Worm (Caenorhabditis elegans) whole organism, L3 larva: Measurements from ENCODE around the gene Y77E11A.7.

Experiments used
- R02D3.7 ChIP-seq: fragments of 150-350 bp; optimal IDR thresholded peaks from 2 replicates; lab custom pipeline; 2014; ENCODE audit warnings: missing biosample characterization, missing genetic modification characterization
- aly-2 ChIP-seq: fragments of 150-350 bp; optimal IDR thresholded peaks from 2 replicates; lab custom pipeline; 2014; ENCODE audit warnings: missing biosample characterization, missing genetic modification characterization
- ama-1 ChIP-seq: fragments of 150-350 bp; optimal IDR thresholded peaks from 2 replicates; lab custom pipeline; 2018
- ceh-28 ChIP-seq: fragments of 150-350 bp; optimal IDR thresholded peaks from 2 replicates; lab custom pipeline; 2014; ENCODE audit warnings: missing biosample characterization, missing genetic modification reagents, missing genetic modification characterization
- ceh-82 ChIP-seq: fragments of 150-350 bp; optimal IDR thresholded peaks from 2 replicates; lab custom pipeline; 2014; ENCODE audit warnings: missing biosample characterization, missing genetic modification characterization
- daf-12 ChIP-seq: fragments of 150-350 bp; optimal IDR thresholded peaks from 2 replicates; lab custom pipeline; 2014; ENCODE audit warnings: missing biosample characterization, missing genetic modification reagents, missing genetic modification characterization
- egl-27 ChIP-seq: sonication (generic microtip); optimal IDR thresholded peaks from 4 replicates; lab custom pipeline; 2017; ENCODE audit warnings: missing biosample characterization, missing genetic modification reagents, missing genetic modification characterization
- egl-5 ChIP-seq: fragments of 150-350 bp; optimal IDR thresholded peaks from 2 replicates; lab custom pipeline; 2017; ENCODE audit warnings: missing biosample characterization, missing genetic modification reagents, missing genetic modification characterization, inconsistent platforms
- elt-2 ChIP-seq: sonication (generic microtip); optimal IDR thresholded peaks from 2 replicates; lab custom pipeline; 2016; ENCODE audit warnings: missing genetic modification reagents, mild to moderate bottlenecking, missing genetic modification characterization, missing compliant biosample characterization
- elt-3 ChIP-seq, 3 experiments: fragments of 150-350 bp in 1 of 3; sonication (generic microtip) in 2 of 3; optimal IDR thresholded peaks; 2 replicates in 2 of 3; 4 replicates in 1 of 3; lab custom pipeline; 2014 to 2017; ENCODE audit warnings: missing biosample characterization in 3 of 3, missing genetic modification characterization in 3 of 3
- eor-1 ChIP-seq, 2 experiments: fragments of 150-350 bp; optimal IDR thresholded peaks; 2 replicates each; lab custom pipeline; 2014 to 2018; ENCODE audit warnings: missing biosample characterization in 2 of 2, missing genetic modification characterization in 2 of 2
- fkh-10 ChIP-seq: sonication (generic microtip); optimal IDR thresholded peaks from 2 replicates; lab custom pipeline; 2017; ENCODE audit warnings: missing biosample characterization, missing genetic modification reagents, missing genetic modification characterization
- fkh-2 ChIP-seq: fragments of 150-350 bp; optimal IDR thresholded peaks from 2 replicates; lab custom pipeline; 2014; ENCODE audit warnings: missing biosample characterization, missing genetic modification reagents, missing genetic modification characterization
- hmg-11 ChIP-seq: sonication (generic microtip); optimal IDR thresholded peaks from 2 replicates; lab custom pipeline; 2016; ENCODE audit warnings: missing genetic modification characterization, missing compliant biosample characterization
- jun-1 ChIP-seq: fragments of 150-350 bp; optimal IDR thresholded peaks from 2 replicates; lab custom pipeline; 2014; ENCODE audit warnings: missing biosample characterization, missing genetic modification reagents, missing genetic modification characterization
- lin-15B ChIP-seq: fragments of 150-350 bp; optimal IDR thresholded peaks from 2 replicates; lab custom pipeline; 2014; ENCODE audit warnings: missing biosample characterization, missing genetic modification characterization
- mdl-1 ChIP-seq: fragments of 150-350 bp; optimal IDR thresholded peaks from 2 replicates; lab custom pipeline; 2014; ENCODE audit warnings: missing biosample characterization, missing genetic modification characterization
- nhr-11 ChIP-seq: fragments of 150-350 bp; optimal IDR thresholded peaks from 2 replicates; lab custom pipeline; 2014; ENCODE audit warnings: missing biosample characterization, missing genetic modification characterization
- nhr-23 ChIP-seq: fragments of 150-350 bp; optimal IDR thresholded peaks from 2 replicates; lab custom pipeline; 2014; ENCODE audit warnings: missing biosample characterization, missing genetic modification reagents, missing genetic modification characterization
- nhr-25 ChIP-seq: sonication (generic microtip); optimal IDR thresholded peaks from 2 replicates; lab custom pipeline; 2017; ENCODE audit warnings: missing biosample characterization, missing genetic modification characterization
- nhr-43 ChIP-seq: sonication (generic microtip); optimal IDR thresholded peaks from 2 replicates; lab custom pipeline; 2016; ENCODE audit warnings: mild to moderate bottlenecking, missing genetic modification characterization, missing compliant biosample characterization; ENCODE audit not compliant: poor library complexity, severe bottlenecking
- nhr-67 ChIP-seq: fragments of 150-350 bp; optimal IDR thresholded peaks from 2 replicates; lab custom pipeline; 2014; ENCODE audit warnings: missing biosample characterization, missing genetic modification characterization
- pha-4 ChIP-seq: fragments of 150-350 bp; optimal IDR thresholded peaks from 2 replicates; lab custom pipeline; 2014; ENCODE audit warnings: missing biosample characterization, missing genetic modification reagents, missing genetic modification characterization
- skn-1 ChIP-seq: fragments of 150-350 bp; optimal IDR thresholded peaks from 2 replicates; lab custom pipeline; 2014; ENCODE audit warnings: missing biosample characterization, missing genetic modification characterization
- snpc-4 ChIP-seq: fragments of 150-350 bp; optimal IDR thresholded peaks from 2 replicates; lab custom pipeline; 2014; ENCODE audit warnings: missing biosample characterization, missing genetic modification characterization
- tbx-2 ChIP-seq: sonication (generic microtip); optimal IDR thresholded peaks from 2 replicates; lab custom pipeline; 2016; ENCODE audit warnings: mild to moderate bottlenecking, missing genetic modification characterization, missing compliant biosample characterization
- ztf-11 ChIP-seq: fragments of 150-350 bp; optimal IDR thresholded peaks from 2 replicates; lab custom pipeline; 2014; ENCODE audit warnings: missing biosample characterization, missing genetic modification characterization
- ztf-4 ChIP-seq: fragments of 150-350 bp; optimal IDR thresholded peaks from 2 replicates; lab custom pipeline; 2014; ENCODE audit warnings: missing biosample characterization, missing genetic modification characterization

Y77E11A.7 gene

ce11 chrIV:1453451-1453850 is 33.8 kb upstream of the Y77E11A.7 start:
- TF ChIP-seq egl-27 (no peak), nhr-23 (tag; lab: Kevin White, UChicago) (peak; percentile 41)

ce11 chrIV:1452480-1452879 is 32.8 kb upstream of the Y77E11A.7 start:
- TF ChIP-seq nhr-25 (tag; lab: Kevin White, UChicago) = peak; percentile 36
- no peak for TF ChIP-seq ama-1 (lab: Kevin White, UChicago)

ce11 chrIV:1445920-1446319 is 26.3 kb upstream of the Y77E11A.7 start, which contains the start of gene clp-7:
clp-7 (minus strand) TSS chrIV:1445966.
- TF ChIP-seq nhr-67 (tag; lab: Kevin White, UChicago) (no peak), nhr-23 (tag; lab: Kevin White, UChicago) (peak; percentile 30), skn-1 (no peak), fkh-10 (no peak), elt-3 (tag; optimal IDR thresholded peaks at IDR 0.05; lab: Kevin White, UChicago) (no peak), elt-2 (no peak), ceh-82 (tag; lab: Kevin White, UChicago) (no peak), lin-15B (tag; lab: Kevin White, UChicago) (no peak), fkh-2 (tag; lab: Kevin White, UChicago) (no peak), aly-2 (no peak), ztf-4 (tag; lab: Kevin White, UChicago) (no peak), mdl-1 (tag; lab: Kevin White, UChicago) (no peak), ztf-11 (tag; lab: Kevin White, UChicago) (no peak), hmg-11 (tag; lab: Kevin White, UChicago) (no peak), nhr-25 (tag; lab: Kevin White, UChicago) (peak; percentile 1), ama-1 (lab: Kevin White, UChicago) (no peak), egl-27 (no peak)
- TF ChIP-seq, all 47 proteins: peak for 2

- TF ChIP-seq eor-1 (tag; optimal IDR thresholded peaks at IDR 0.05; lab: Kevin White, UChicago) = no peak
- TF ChIP-seq ceh-28 (tag; lab: Kevin White, UChicago) = peak; percentile 68
These were observed 24.5 kb upstream of the Y77E11A.7 start for ce11 chrIV:1443997-1444678.

- TF ChIP-seq lin-15B (tag; lab: Kevin White, UChicago) (no peak), ceh-28 (tag; lab: Kevin White, UChicago) (peak; percentile 97), R02D3.7 (tag; lab: Kevin White, UChicago) (no peak), jun-1 (tag; lab: Kevin White, UChicago) (no peak), nhr-23 (tag; lab: Kevin White, UChicago) (no peak), fkh-2 (tag; lab: Kevin White, UChicago) (no peak), tbx-2 (tag; lab: Kevin White, UChicago) (no peak)
These were observed 23.9 kb upstream of the Y77E11A.7 start for ce11 chrIV:1443514-1443913.

- TF ChIP-seq ceh-28 (tag; lab: Kevin White, UChicago) = peak; percentile 84
- no peak for TF ChIP-seq nhr-11 (tag; lab: Kevin White, UChicago)
These were observed 18.0 kb upstream of the Y77E11A.7 start for ce11 chrIV:1437625-1438024.

DNA sequence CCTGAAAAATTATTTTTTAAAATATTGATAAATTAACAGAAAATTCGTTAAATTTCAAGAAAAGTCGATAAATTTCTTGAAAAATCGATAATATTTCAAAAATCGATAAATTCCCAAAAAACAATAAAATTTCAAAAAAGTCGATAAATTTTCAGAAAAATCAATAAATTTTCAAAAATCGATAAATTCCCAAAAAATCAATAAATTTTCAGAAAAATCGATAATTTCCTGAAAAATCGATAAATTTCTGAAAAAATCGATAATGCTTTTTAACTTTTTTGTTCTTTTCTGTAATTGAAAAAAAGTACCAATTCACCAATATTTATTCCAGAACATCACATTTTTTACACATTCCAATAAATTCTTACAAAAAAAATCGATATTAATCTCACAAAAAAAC is 15.5 kb upstream of the Y77E11A.7 start:
- no peak for TF ChIP-seq nhr-67 (tag; lab: Kevin White, UChicago)
- peak; percentile 99 for TF ChIP-seq ceh-28 (tag; lab: Kevin White, UChicago)

ce11 chrIV:1434554-1435089 is 15.0 kb upstream of the Y77E11A.7 start, which contains the start of gene clp-6:
clp-6 (minus strand) TSS chrIV:1435039.
- TF ChIP-seq nhr-43 (tag; lab: Kevin White, UChicago) = no peak
- TF ChIP-seq egl-5 (tag; lab: Kevin White, UChicago) = no peak
- TF ChIP-seq snpc-4 (tag; lab: Kevin White, UChicago) = no peak
- TF ChIP-seq fkh-2 (tag; lab: Kevin White, UChicago) = no peak
- TF ChIP-seq pha-4 (tag; lab: Kevin White, UChicago) = no peak
- peak; percentile 93 for TF ChIP-seq ceh-28 (tag; lab: Kevin White, UChicago)
- no peak for TF ChIP-seq daf-12 (tag; lab: Kevin White, UChicago)
- TF ChIP-seq ama-1 (lab: Kevin White, UChicago) = no peak
